Worm (Caenorhabditis elegans) whole organism, young adult: ENCODE results near the gene D1025.10.

Experiments used
- T26A5.8 ChIP-seq: sonication (generic microtip); optimal IDR thresholded peaks from 2 replicates; lab custom pipeline; 2016; ENCODE audit warnings: missing genetic modification characterization, missing compliant biosample characterization
- athp-1 ChIP-seq: sonication (generic microtip); optimal IDR thresholded peaks from 2 replicates; lab custom pipeline; 2017; ENCODE audit warnings: mild to moderate bottlenecking, missing genetic modification characterization, missing compliant biosample characterization
- egl-44 ChIP-seq: fragments of 200-800 bp; sonication (Bioruptor generic); IDR thresholded peaks from 2 replicates; pipeline ENCODE4 v1.3.6; 2022; ENCODE audit warnings: missing genetic modification reagents, missing genetic modification characterization, missing compliant biosample characterization
- mes-4 ChIP-seq: sonication (generic microtip); optimal IDR thresholded peaks from 2 replicates; lab custom pipeline; 2016; ENCODE audit warnings: missing genotype, missing genetic modification characterization, missing compliant biosample characterization
- nfya-1 ChIP-seq: sonication (generic microtip); optimal IDR thresholded peaks from 2 replicates; lab custom pipeline; 2017; ENCODE audit warnings: antibody characterized with exemption, missing compliant biosample characterization, missing genetic modification characterization, borderline replicate concordance; ENCODE audit not compliant: insufficient read depth
- snpc-1.3 ChIP-seq: sonication (generic microtip); optimal IDR thresholded peaks from 2 replicates; lab custom pipeline; 2017; ENCODE audit warnings: missing genetic modification characterization, mild to moderate bottlenecking, missing compliant biosample characterization, antibody characterized with exemption, moderate library complexity, missing genotype, missing genetic modification reagents; ENCODE audit not compliant: insufficient read depth
- ztf-26 ChIP-seq: sonication (generic microtip); optimal IDR thresholded peaks from 2 replicates; lab custom pipeline; 2017; ENCODE audit warnings: missing genetic modification characterization, missing compliant biosample characterization

ce11 chrX:14527559-14527958 lies 10.9 kb downstream of the D1025.10 start, which contains the start of gene nspc-18:
- TF ChIP-seq snpc-1.3 (tag; lab: Kevin White, UChicago) = no peak
- TF ChIP-seq nfya-1 (tag; lab: Kevin White, UChicago) = no peak
- no peak for TF ChIP-seq athp-1 (tag; lab: Kevin White, UChicago)
- TF ChIP-seq T26A5.8 (tag; lab: Kevin White, UChicago) = no peak
- TF ChIP-seq mes-4 (tag; lab: Kevin White, UChicago) = no peak
- TF ChIP-seq ztf-26 = no peak
- TF ChIP-seq egl-44 (GFP tag; lab: Robert Waterston, UW) = no peak
